Fruit fly (Drosophila melanogaster) whole organism, pupa: ENCODE data around the gene dmrt93B.

Experiments
- CG10348 ChIP-seq: fragments of 200-800 bp; sonication (Bioruptor generic); IDR thresholded peaks from 2 replicates; pipeline ENCODE4 v1.3.6; 2022; ENCODE audit warnings: missing biosample characterization, missing genetic modification characterization
- CG12605 ChIP-seq: fragments of 200-800 bp; sonication (Bioruptor generic); IDR thresholded peaks from 2 replicates; pipeline ENCODE4 v1.3.6; 2022; ENCODE audit warnings: missing biosample characterization, missing genetic modification characterization
- CG13204 ChIP-seq: fragments of 200-800 bp; sonication (Bioruptor generic); optimal IDR thresholded peaks from 2 replicates; lab custom pipeline; 2018; ENCODE audit warnings: missing biosample characterization, mild to moderate bottlenecking, missing genetic modification characterization, moderate library complexity
- CG14655 ChIP-seq: fragments of 200-800 bp; sonication (Bioruptor generic); optimal IDR thresholded peaks from 3 replicates; lab custom pipeline; 2017; ENCODE audit warnings: mild to moderate bottlenecking, missing biosample characterization, missing genetic modification reagents, missing genetic modification characterization
- CG15710 ChIP-seq: fragments of 200-800 bp; sonication (Bioruptor generic); optimal IDR thresholded peaks from 2 replicates; lab custom pipeline; 2018; ENCODE audit warnings: missing biosample characterization, mild to moderate bottlenecking, missing genetic modification characterization, moderate library complexity
- CG17806 ChIP-seq: fragments of 200-800 bp; sonication (Bioruptor generic); optimal IDR thresholded peaks from 2 replicates; lab custom pipeline; 2018; ENCODE audit warnings: missing biosample characterization, mild to moderate bottlenecking, missing genetic modification characterization, moderate library complexity
- CG32121 ChIP-seq: fragments of 200-800 bp; sonication (Bioruptor generic); IDR thresholded peaks from 2 replicates; pipeline ENCODE4 v1.3.6; 2022; ENCODE audit warnings: missing biosample characterization, missing genetic modification characterization
- CG34367 ChIP-seq: fragments of 200-800 bp; sonication (Bioruptor generic); optimal IDR thresholded peaks from 2 replicates; lab custom pipeline; 2018; ENCODE audit warnings: missing biosample characterization, mild to moderate bottlenecking, missing genetic modification characterization
- CG4496 ChIP-seq: fragments of 200-800 bp; sonication (Bioruptor generic); IDR thresholded peaks from 3 replicates; pipeline ENCODE4 v1.3.6; 2022; ENCODE audit warnings: missing biosample characterization, missing genetic modification characterization
- CG8159 ChIP-seq: fragments of 200-800 bp; sonication (Bioruptor generic); optimal IDR thresholded peaks from 3 replicates; lab custom pipeline; 2018; ENCODE audit warnings: missing biosample characterization, mild to moderate bottlenecking, missing genetic modification characterization, moderate library complexity
- CG8301 ChIP-seq: fragments of 200-800 bp; sonication (Bioruptor generic); optimal IDR thresholded peaks from 2 replicates; lab custom pipeline; 2018; ENCODE audit warnings: missing biosample characterization, mild to moderate bottlenecking, missing genetic modification characterization
- CG9948 ChIP-seq: fragments of 200-800 bp; sonication (Bioruptor generic); optimal IDR thresholded peaks from 2 replicates; lab custom pipeline; 2018; ENCODE audit warnings: missing biosample characterization, mild to moderate bottlenecking, missing genetic modification characterization, moderate library complexity
- D1 ChIP-seq: fragments of 200-800 bp; sonication (Bioruptor generic); optimal IDR thresholded peaks from 2 replicates; lab custom pipeline; 2018; ENCODE audit warnings: missing biosample characterization, mild to moderate bottlenecking, missing genetic modification characterization, moderate library complexity
- EcR ChIP-seq: fragments of 200-800 bp; sonication (Bioruptor generic); optimal IDR thresholded peaks from 3 replicates; lab custom pipeline; 2019; ENCODE audit warnings: missing biosample characterization, missing genetic modification characterization, mild to moderate bottlenecking, moderate library complexity, missing genetic modification reagents
- Ets98B ChIP-seq: fragments of 200-800 bp; sonication (Bioruptor generic); IDR thresholded peaks from 2 replicates; pipeline ENCODE4 v1.3.6; 2022; ENCODE audit warnings: missing biosample characterization, missing genetic modification characterization
- Pif1A ChIP-seq: fragments of 200-800 bp; sonication (Bioruptor generic); optimal IDR thresholded peaks from 3 replicates; lab custom pipeline; 2016; ENCODE audit warnings: missing biosample characterization, missing genetic modification characterization
- Pif1B ChIP-seq: fragments of 200-800 bp; sonication (Bioruptor generic); optimal IDR thresholded peaks from 3 replicates; lab custom pipeline; 2016; ENCODE audit warnings: missing biosample characterization, missing genetic modification characterization
- Snoo ChIP-seq: fragments of 200-800 bp; sonication (Bioruptor generic); optimal IDR thresholded peaks from 3 replicates; lab custom pipeline; 2017; ENCODE audit warnings: missing biosample characterization, mild to moderate bottlenecking, missing genetic modification characterization, inconsistent platforms
- fd96Ca ChIP-seq: fragments of 200-800 bp; sonication (Bioruptor generic); IDR thresholded peaks from 3 replicates; pipeline ENCODE4 v1.3.6; 2022; ENCODE audit warnings: missing biosample characterization, missing genetic modification characterization
- gl ChIP-seq: fragments of 200-800 bp; sonication (Bioruptor generic); optimal IDR thresholded peaks from 2 replicates; lab custom pipeline; 2018; ENCODE audit warnings: missing biosample characterization, mild to moderate bottlenecking, missing genetic modification characterization
- rn ChIP-seq: fragments of 200-800 bp; sonication (Bioruptor generic); IDR thresholded peaks from 2 replicates; pipeline ENCODE4 v1.3.6; 2022; ENCODE audit warnings: missing biosample characterization, missing genetic modification characterization

dmrt93B gene

DNA sequence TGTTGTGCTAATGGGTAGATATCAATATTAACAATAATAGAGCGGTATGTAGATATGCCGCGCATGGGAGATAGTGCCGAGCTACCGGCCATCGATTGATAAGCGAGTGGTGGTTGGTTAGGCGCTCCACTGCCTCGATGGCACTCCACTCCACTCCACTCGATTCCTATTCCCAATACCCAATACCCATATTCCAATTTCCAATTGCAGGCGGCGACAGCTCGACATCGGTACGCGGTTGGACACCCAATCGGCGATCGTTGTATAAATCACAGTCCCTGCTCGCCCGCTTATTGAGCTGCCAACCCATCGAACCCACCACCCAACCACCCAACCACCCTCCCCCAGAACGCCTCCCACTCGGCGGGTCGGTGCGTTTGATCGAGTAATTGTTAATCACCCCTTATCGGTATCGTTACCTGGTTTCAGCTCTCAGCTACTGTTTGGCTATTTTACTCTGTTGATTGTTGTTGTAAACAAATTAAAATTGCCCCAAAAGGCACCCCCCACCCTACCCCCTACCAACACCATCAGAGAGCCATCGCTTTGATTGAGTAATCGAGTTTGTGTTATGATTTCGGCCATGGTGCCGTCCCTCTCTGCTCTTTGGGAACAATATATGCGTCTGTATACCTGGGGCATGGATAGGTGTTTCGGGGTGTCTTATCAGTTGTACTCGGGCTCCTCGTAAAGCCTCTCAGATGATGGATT is 7.2 kb downstream of the dmrt93B start, which contains the start of gene HHEX:
Gene HHEX, minus strand, starts transcription at position 51 of the 711 bp plus-strand sequence.
- TF ChIP-seq gl (tag; lab: Kevin White, UChicago) (no peak), CG10348 (GFP tag; lab: Robert Waterston, UW) (no peak), CG17806 (no peak), Pif1B (GFP tag; lab: Kevin White, UChicago) (no peak), CG13204 (GFP tag; lab: Kevin White, UChicago) (no peak), D1 (tag; lab: Kevin White, UChicago) (no peak), Pif1A (GFP tag; lab: Kevin White, UChicago) (no peak), CG32121 (GFP tag; lab: Robert Waterston, UW) (no peak), CG8301 (tag; lab: Kevin White, UChicago) (no peak), CG9948 (tag; lab: Kevin White, UChicago) (no peak), fd96Ca (GFP tag; lab: Robert Waterston, UW) (no peak), CG14655 (GFP tag; lab: Kevin White, UChicago) (no peak), Ets98B (no peak), CG34367 (tag; lab: Kevin White, UChicago) (no peak), rn (no peak), EcR (GFP tag; lab: Kevin White, UChicago) (no peak), CG15710 (tag; lab: Kevin White, UChicago) (no peak), Snoo (no peak), CG12605 (no peak)

DNA sequence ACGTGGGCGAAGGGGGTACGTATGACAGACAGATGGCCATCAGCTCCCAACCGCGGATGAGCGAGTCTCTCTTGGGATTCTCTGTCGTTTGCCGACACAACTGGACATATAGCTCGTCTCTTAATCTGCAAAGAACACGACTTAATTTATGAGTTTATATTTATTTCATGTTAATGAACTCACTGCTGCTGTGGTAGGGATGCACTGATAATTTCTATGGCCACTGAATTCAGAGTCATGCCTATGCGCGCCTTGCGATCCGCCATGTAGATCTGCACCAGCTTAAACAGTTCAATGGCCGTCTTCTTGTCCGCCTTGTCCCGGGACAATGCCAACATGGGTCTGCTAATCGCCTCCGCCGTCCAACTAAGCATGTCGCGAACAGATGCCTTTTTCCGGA is 11.2 kb downstream of the dmrt93B start:
- TF ChIP-seq EcR (GFP tag; lab: Kevin White, UChicago) (peak; percentile 87), CG14655 (GFP tag; lab: Kevin White, UChicago) (no peak)

DNA sequence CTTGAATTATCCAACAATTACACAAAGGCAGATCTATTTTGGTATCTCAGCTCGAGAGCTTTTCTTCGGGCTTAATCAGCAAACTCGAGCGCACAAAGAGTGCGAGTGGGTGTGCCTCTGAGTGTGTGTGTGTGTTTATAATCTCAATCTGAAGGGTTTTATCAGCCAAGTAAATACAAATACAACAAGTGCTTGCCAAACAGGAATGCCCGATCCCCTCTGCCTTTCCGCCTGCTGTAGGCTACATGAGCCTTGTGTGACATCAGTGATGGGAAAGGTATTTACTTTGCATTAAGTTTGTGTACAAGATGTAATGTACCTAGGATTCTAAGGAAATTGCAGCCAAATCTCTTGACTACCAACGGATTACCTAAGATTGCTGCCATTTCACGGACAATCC is 15.6 kb downstream of the dmrt93B start:
- peak; percentile 41 for TF ChIP-seq CG34367 (tag; lab: Kevin White, UChicago)
- no peak for TF ChIP-seq CG10348 (GFP tag; lab: Robert Waterston, UW)
- no peak for TF ChIP-seq CG8301 (tag; lab: Kevin White, UChicago)
- peak; percentile 43 for TF ChIP-seq Snoo
- no peak for TF ChIP-seq CG9948 (tag; lab: Kevin White, UChicago)
- peak; percentile 29; the same call in 1 of the 2 replicates for TF ChIP-seq CG32121 (GFP tag; lab: Robert Waterston, UW)
- TF ChIP-seq CG14655 (GFP tag; lab: Kevin White, UChicago), result no peak
- TF ChIP-seq EcR (GFP tag; lab: Kevin White, UChicago), result no peak
- no peak for TF ChIP-seq D1 (tag; lab: Kevin White, UChicago)
- TF ChIP-seq fd96Ca (GFP tag; lab: Robert Waterston, UW), result peak; percentile 42; the same call in 1 of the 3 replicates
- TF ChIP-seq rn, result no peak
- TF ChIP-seq CG13204 (GFP tag; lab: Kevin White, UChicago), result no peak
- 0 out of 2 replicates have a peak, but pooled peaks have one; percentile 31 for TF ChIP-seq CG12605
- no peak for TF ChIP-seq CG17806
- peak; percentile 64 for TF ChIP-seq Pif1B (GFP tag; lab: Kevin White, UChicago)
- peak; percentile 12 for TF ChIP-seq gl (tag; lab: Kevin White, UChicago)
- TF ChIP-seq Ets98B, result peak; percentile 27; the same call in 1 of the 2 replicates
- peak; percentile 32 for TF ChIP-seq CG8159 (tag; lab: Kevin White, UChicago)
- no peak for TF ChIP-seq CG15710 (tag; lab: Kevin White, UChicago)
- TF ChIP-seq Pif1A (GFP tag; lab: Kevin White, UChicago), result peak; percentile 60
- TF ChIP-seq CG4496 (GFP tag; lab: Robert Waterston, UW), result peak; percentile 54; the same call in 1 of the 3 replicates
- TF ChIP-seq, all 21 proteins: peak for 11

DNA sequence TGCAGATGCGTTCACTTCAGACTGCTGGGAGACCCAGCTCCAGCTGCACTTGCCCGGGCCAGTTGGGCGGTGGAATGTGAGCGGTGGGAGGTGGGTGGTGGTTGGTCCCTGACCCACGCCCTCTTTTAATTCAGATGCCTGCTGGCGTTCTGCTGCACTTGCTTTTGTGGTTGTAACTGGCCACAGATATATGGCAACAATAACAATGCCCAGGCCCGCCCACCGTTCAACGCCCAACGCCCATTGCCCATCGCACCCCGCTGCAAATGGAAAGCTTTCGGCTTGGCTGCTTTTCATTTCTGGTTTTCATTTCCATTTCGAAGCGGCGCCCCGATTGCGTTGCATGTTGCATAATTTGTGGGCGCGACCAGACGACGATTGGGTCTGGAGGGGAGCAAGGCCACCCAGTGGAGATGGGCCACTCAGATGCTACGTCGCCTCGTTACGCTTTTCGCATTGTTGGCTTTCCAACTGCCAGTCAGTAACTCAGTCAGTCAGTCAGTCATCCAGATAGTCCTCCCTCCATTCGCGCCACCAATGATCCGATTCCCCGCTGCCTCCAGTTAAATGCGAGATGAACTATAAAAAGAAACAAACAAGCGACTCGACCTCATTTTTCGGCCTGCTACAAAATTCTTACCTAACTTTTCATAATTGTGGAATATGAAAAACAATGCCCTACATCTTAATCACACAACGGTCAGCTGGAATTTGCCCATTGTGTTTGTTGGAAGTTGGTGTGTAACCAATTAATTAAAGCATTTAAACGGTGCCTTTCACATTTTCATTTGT is 16.6 kb downstream of the dmrt93B start:
- no peak for TF ChIP-seq CG34367 (tag; lab: Kevin White, UChicago)
- TF ChIP-seq CG4496 (GFP tag; lab: Robert Waterston, UW), result no peak
- TF ChIP-seq CG8301 (tag; lab: Kevin White, UChicago), result no peak
- no peak for TF ChIP-seq gl (tag; lab: Kevin White, UChicago)
- TF ChIP-seq CG13204 (GFP tag; lab: Kevin White, UChicago), result peak; percentile 20
- no peak for TF ChIP-seq CG14655 (GFP tag; lab: Kevin White, UChicago)
- TF ChIP-seq EcR (GFP tag; lab: Kevin White, UChicago), result peak; percentile 62

DNA sequence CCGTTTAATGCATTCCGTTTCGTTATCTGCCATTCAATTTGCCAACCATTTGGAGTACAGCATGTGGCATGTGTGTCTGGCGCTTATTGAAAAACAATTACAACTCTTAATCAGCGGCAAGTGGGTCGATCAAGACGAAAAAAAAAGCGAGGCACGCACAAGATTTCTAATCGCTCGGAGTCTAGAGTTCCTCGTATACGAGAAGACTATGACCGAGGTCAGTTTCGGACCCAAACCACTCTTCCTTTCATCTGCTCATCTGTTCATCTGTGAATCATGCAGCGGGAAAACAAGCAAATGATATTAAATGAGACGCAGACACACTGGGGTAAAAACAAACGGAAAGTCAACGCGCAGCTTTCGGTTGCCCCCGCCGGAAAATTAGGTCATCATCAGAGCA is 17.7 kb downstream of the dmrt93B start:
- TF ChIP-seq CG4496 (GFP tag; lab: Robert Waterston, UW), result peak; percentile 40; the same call in 1 of the 3 replicates
- TF ChIP-seq CG32121 (GFP tag; lab: Robert Waterston, UW), result no peak

DNA sequence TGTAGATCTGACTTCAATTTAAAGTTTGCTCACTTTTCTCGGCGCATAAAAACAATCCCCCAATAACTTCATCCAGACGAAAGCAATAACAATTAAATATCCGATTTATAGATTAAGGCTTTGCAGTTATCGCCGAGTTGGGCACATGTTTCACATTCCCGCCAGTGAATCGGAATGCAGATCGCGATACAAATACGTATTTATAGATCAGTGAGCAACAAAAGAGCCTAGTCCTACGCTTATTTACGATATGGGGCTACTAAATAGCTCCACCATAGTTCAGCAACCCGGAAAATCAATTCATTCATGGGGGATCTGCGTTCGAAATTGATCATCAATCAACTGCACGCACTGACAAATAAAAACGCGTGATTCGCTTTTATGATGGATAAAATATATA is 18.2 kb downstream of the dmrt93B start:
- TF ChIP-seq CG13204 (GFP tag; lab: Kevin White, UChicago), result no peak
- TF ChIP-seq D1 (tag; lab: Kevin White, UChicago), result no peak
- peak; percentile 64 for TF ChIP-seq EcR (GFP tag; lab: Kevin White, UChicago)
- TF ChIP-seq CG8159 (tag; lab: Kevin White, UChicago), result no peak
